Fruit fly (Drosophila melanogaster) whole organism, prepupa: ENCODE results near the gene PGRP-LD.

Experiments
- Blimp-1 ChIP-seq: fragments of 200-800 bp; sonication (Bioruptor generic); optimal IDR thresholded peaks from 3 replicates; lab custom pipeline; 2017; ENCODE audit warnings: missing biosample characterization, missing genetic modification characterization, mild to moderate bottlenecking, moderate library complexity, missing genetic modification reagents
- CG10631 ChIP-seq: fragments of 200-800 bp; sonication (Bioruptor generic); optimal IDR thresholded peaks from 2 replicates; lab custom pipeline; 2016; ENCODE audit warnings: missing biosample characterization, missing genetic modification characterization
- CG10669 ChIP-seq: fragments of 200-800 bp; sonication (Bioruptor generic); optimal IDR thresholded peaks from 3 replicates; lab custom pipeline; 2018; ENCODE audit warnings: missing biosample characterization, mild to moderate bottlenecking, missing genetic modification characterization, moderate library complexity
- CG11294 ChIP-seq: fragments of 200-800 bp; sonication (Bioruptor generic); IDR thresholded peaks from 2 replicates; pipeline ENCODE4 v1.3.6; 2022; ENCODE audit warnings: missing biosample characterization, missing genetic modification characterization
- CG11762 ChIP-seq: fragments of 200-800 bp; sonication (Bioruptor generic); optimal IDR thresholded peaks from 3 replicates; lab custom pipeline; 2016; ENCODE audit warnings: missing biosample characterization, missing genetic modification characterization; ENCODE audit not compliant: insufficient read depth
- CG11902 ChIP-seq: fragments of 200-800 bp; sonication (Bioruptor generic); optimal IDR thresholded peaks from 3 replicates; lab custom pipeline; 2016; ENCODE audit warnings: missing biosample characterization, missing genetic modification characterization
- CG15336 ChIP-seq: fragments of 200-800 bp; sonication (Bioruptor generic); IDR thresholded peaks from 2 replicates; pipeline ENCODE4 v1.3.6; 2022; ENCODE audit warnings: missing biosample characterization, missing genetic modification characterization
- CG1621 ChIP-seq: fragments of 200-800 bp; sonication (Bioruptor generic); optimal IDR thresholded peaks from 3 replicates; lab custom pipeline; 2018; ENCODE audit warnings: missing biosample characterization, mild to moderate bottlenecking, missing genetic modification characterization
- CG16779 ChIP-seq: fragments of 200-800 bp; sonication (Bioruptor generic); optimal IDR thresholded peaks from 3 replicates; lab custom pipeline; 2017; ENCODE audit warnings: missing biosample characterization, mild to moderate bottlenecking, missing genetic modification characterization
- CG3032 ChIP-seq: fragments of 200-800 bp; optimal IDR thresholded peaks from 2 replicates; lab custom pipeline; 2019; ENCODE audit warnings: missing biosample characterization, mild to moderate bottlenecking, missing genetic modification characterization, moderate library complexity
- CG31627 ChIP-seq: fragments of 200-800 bp; sonication (Bioruptor generic); optimal IDR thresholded peaks from 3 replicates; lab custom pipeline; 2016; ENCODE audit warnings: missing biosample characterization, missing genetic modification characterization
- CG34406 ChIP-seq: fragments of 200-800 bp; sonication (Bioruptor generic); optimal IDR thresholded peaks from 3 replicates; lab custom pipeline; 2016; ENCODE audit warnings: missing biosample characterization, missing genetic modification characterization
- CG3919 ChIP-seq: fragments of 200-800 bp; sonication (Bioruptor generic); optimal IDR thresholded peaks from 3 replicates; lab custom pipeline; 2016; ENCODE audit warnings: missing biosample characterization, missing genetic modification characterization
- CG6163 ChIP-seq: fragments of 200-800 bp; sonication (Bioruptor generic); IDR thresholded peaks from 3 replicates; pipeline ENCODE4 v1.3.6; 2022; ENCODE audit warnings: missing biosample characterization, missing genetic modification characterization
- CG6792 ChIP-seq: fragments of 200-800 bp; sonication (Bioruptor generic); optimal IDR thresholded peaks from 3 replicates; lab custom pipeline; 2016; ENCODE audit warnings: missing biosample characterization, missing genetic modification characterization
- CG6808 ChIP-seq: fragments of 200-800 bp; sonication (Bioruptor generic); optimal IDR thresholded peaks from 3 replicates; lab custom pipeline; 2017; ENCODE audit warnings: missing biosample characterization, missing genetic modification characterization, mild to moderate bottlenecking, moderate library complexity, missing genetic modification reagents
- CG6854 ChIP-seq: fragments of 200-800 bp; sonication (Bioruptor generic); optimal IDR thresholded peaks from 2 replicates; lab custom pipeline; 2017; ENCODE audit warnings: missing biosample characterization, mild to moderate bottlenecking, missing genetic modification characterization
- CG7368 ChIP-seq: fragments of 200-800 bp; sonication (Bioruptor generic); optimal IDR thresholded peaks from 3 replicates; lab custom pipeline; 2016; ENCODE audit warnings: missing biosample characterization, missing genetic modification characterization
- CG8319 ChIP-seq: fragments of 200-800 bp; sonication (Bioruptor generic); optimal IDR thresholded peaks from 3 replicates; lab custom pipeline; 2016; ENCODE audit warnings: missing biosample characterization, missing genetic modification characterization
- CG9139 ChIP-seq: fragments of 200-800 bp; sonication (Bioruptor generic); optimal IDR thresholded peaks from 3 replicates; lab custom pipeline; 2017; ENCODE audit warnings: missing biosample characterization, mild to moderate bottlenecking, missing genetic modification characterization
- Eip75B ChIP-seq: fragments of 200-800 bp; sonication (Bioruptor generic); optimal IDR thresholded peaks from 3 replicates; lab custom pipeline; 2016; ENCODE audit warnings: missing biosample characterization, missing genetic modification characterization
- Eip78C ChIP-seq: fragments of 200-800 bp; sonication (Bioruptor generic); peaks from one replicate; lab custom pipeline; 2016; ENCODE audit warnings: missing biosample characterization, missing genetic modification characterization
- Eip93F ChIP-seq: fragments of 200-800 bp; sonication (Bioruptor generic); optimal IDR thresholded peaks from 2 replicates; lab custom pipeline; 2016; ENCODE audit warnings: missing biosample characterization, mild to moderate bottlenecking, missing genetic modification characterization
- Ets21C ChIP-seq: fragments of 200-800 bp; sonication (Bioruptor generic); optimal IDR thresholded peaks from 3 replicates; lab custom pipeline; 2016; ENCODE audit warnings: missing biosample characterization, missing genetic modification characterization
- Ets96B ChIP-seq: fragments of 200-800 bp; optimal IDR thresholded peaks from 2 replicates; lab custom pipeline; 2019; ENCODE audit warnings: missing biosample characterization, mild to moderate bottlenecking, missing genetic modification characterization, moderate library complexity
- Gug ChIP-seq: fragments of 200-800 bp; sonication (Bioruptor generic); IDR thresholded peaks from 2 replicates; pipeline ENCODE4 v1.3.6; 2022; ENCODE audit warnings: missing biosample characterization, missing genetic modification characterization
- Hr38 ChIP-seq: sonication (Bioruptor generic); optimal IDR thresholded peaks from 2 replicates; lab custom pipeline; 2016; ENCODE audit warnings: missing biosample characterization, missing genetic modification characterization
- Hr4 ChIP-seq: fragments of 200-800 bp; sonication (Bioruptor generic); optimal IDR thresholded peaks from 3 replicates; lab custom pipeline; 2016; ENCODE audit warnings: missing biosample characterization, missing genetic modification characterization
- Lpt ChIP-seq: fragments of 200-800 bp; sonication (Bioruptor generic); optimal IDR thresholded peaks from 3 replicates; lab custom pipeline; 2016; ENCODE audit warnings: missing biosample characterization, missing genetic modification characterization
- Met ChIP-seq: fragments of 200-800 bp; sonication (Bioruptor generic); optimal IDR thresholded peaks from 3 replicates; lab custom pipeline; 2016; ENCODE audit warnings: missing biosample characterization, missing genetic modification characterization
- Sox102F ChIP-seq: fragments of 200-800 bp; sonication (Bioruptor generic); optimal IDR thresholded peaks from 2 replicates; lab custom pipeline; 2016; ENCODE audit warnings: missing biosample characterization, mild to moderate bottlenecking, missing genetic modification characterization
- Sox14 ChIP-seq: fragments of 200-800 bp; sonication (Bioruptor generic); optimal IDR thresholded peaks from 3 replicates; lab custom pipeline; 2016; ENCODE audit warnings: missing biosample characterization, missing genetic modification characterization
- Sox15 ChIP-seq: fragments of 200-800 bp; sonication (Bioruptor generic); optimal IDR thresholded peaks from 3 replicates; lab custom pipeline; 2016; ENCODE audit warnings: missing biosample characterization, missing genetic modification characterization
- achi ChIP-seq: fragments of 200-800 bp; sonication (Bioruptor generic); optimal IDR thresholded peaks from 3 replicates; lab custom pipeline; 2016; ENCODE audit warnings: missing biosample characterization, missing genetic modification characterization
- acj6 ChIP-seq: fragments of 200-800 bp; sonication (Bioruptor generic); optimal IDR thresholded peaks from 3 replicates; lab custom pipeline; 2016; ENCODE audit warnings: missing biosample characterization, missing genetic modification characterization
- cyc ChIP-seq: fragments of 200-800 bp; sonication (Bioruptor generic); optimal IDR thresholded peaks from 3 replicates; lab custom pipeline; 2016; ENCODE audit warnings: missing biosample characterization, missing genetic modification characterization
- dac ChIP-seq: fragments of 200-800 bp; sonication (Bioruptor generic); optimal IDR thresholded peaks from 2 replicates; lab custom pipeline; 2017; ENCODE audit warnings: missing biosample characterization, mild to moderate bottlenecking, missing genetic modification characterization
- dsx ChIP-seq: fragments of 200-800 bp; optimal IDR thresholded peaks from 3 replicates; lab custom pipeline; 2019; ENCODE audit warnings: missing biosample characterization, mild to moderate bottlenecking, missing genetic modification characterization, moderate library complexity; ENCODE audit not compliant: poor library complexity, severe bottlenecking
- eg ChIP-seq: fragments of 200-800 bp; sonication (Bioruptor generic); IDR thresholded peaks from 3 replicates; pipeline ENCODE4 v1.3.6; 2022; ENCODE audit warnings: missing biosample characterization, missing genetic modification characterization
- esn ChIP-seq: fragments of 200-800 bp; sonication (Bioruptor generic); optimal IDR thresholded peaks from 2 replicates; lab custom pipeline; 2016; ENCODE audit warnings: missing biosample characterization, mild to moderate bottlenecking, missing genetic modification characterization, moderate library complexity
- fd59A ChIP-seq: fragments of 200-800 bp; sonication (Bioruptor generic); optimal IDR thresholded peaks from 2 replicates; lab custom pipeline; 2017; ENCODE audit warnings: missing biosample characterization, mild to moderate bottlenecking, missing genetic modification characterization, missing genetic modification reagents
- fkh ChIP-seq: fragments of 200-800 bp; sonication (Bioruptor generic); optimal IDR thresholded peaks from 3 replicates; lab custom pipeline; 2017; ENCODE audit warnings: missing biosample characterization, mild to moderate bottlenecking, missing genetic modification characterization, moderate library complexity
- lz ChIP-seq: fragments of 200-800 bp; sonication (Bioruptor generic); optimal IDR thresholded peaks from 3 replicates; lab custom pipeline; 2016; ENCODE audit warnings: missing biosample characterization, missing genetic modification characterization
- net ChIP-seq: fragments of 200-800 bp; sonication (Bioruptor generic); optimal IDR thresholded peaks from 3 replicates; lab custom pipeline; 2016; ENCODE audit warnings: missing biosample characterization, missing genetic modification characterization
- pdm3 ChIP-seq: fragments of 200-800 bp; sonication (Bioruptor generic); optimal IDR thresholded peaks from 3 replicates; lab custom pipeline; 2016; ENCODE audit warnings: missing biosample characterization, missing genetic modification characterization
- salr ChIP-seq, 2 experiments: fragments of 200-800 bp; sonication (Bioruptor generic); optimal IDR thresholded peaks; 3 replicates each; lab custom pipeline; 2016 to 2018; ENCODE audit warnings: missing biosample characterization in 2 of 2, missing genetic modification characterization in 2 of 2, mild to moderate bottlenecking in 1 of 2
- spab ChIP-seq: fragments of 200-800 bp; sonication (Bioruptor generic); optimal IDR thresholded peaks from 2 replicates; lab custom pipeline; 2017; ENCODE audit warnings: missing biosample characterization, mild to moderate bottlenecking, missing genetic modification characterization, missing genetic modification reagents
- topi ChIP-seq: fragments of 200-800 bp; sonication (Bioruptor generic); optimal IDR thresholded peaks from 3 replicates; lab custom pipeline; 2016; ENCODE audit warnings: missing biosample characterization, missing genetic modification characterization
- vri ChIP-seq: fragments of 200-800 bp; sonication (Bioruptor generic); optimal IDR thresholded peaks from 3 replicates; lab custom pipeline; 2016; ENCODE audit warnings: missing biosample characterization, mild to moderate bottlenecking, missing genetic modification characterization

Gene PGRP-LD

DNA sequence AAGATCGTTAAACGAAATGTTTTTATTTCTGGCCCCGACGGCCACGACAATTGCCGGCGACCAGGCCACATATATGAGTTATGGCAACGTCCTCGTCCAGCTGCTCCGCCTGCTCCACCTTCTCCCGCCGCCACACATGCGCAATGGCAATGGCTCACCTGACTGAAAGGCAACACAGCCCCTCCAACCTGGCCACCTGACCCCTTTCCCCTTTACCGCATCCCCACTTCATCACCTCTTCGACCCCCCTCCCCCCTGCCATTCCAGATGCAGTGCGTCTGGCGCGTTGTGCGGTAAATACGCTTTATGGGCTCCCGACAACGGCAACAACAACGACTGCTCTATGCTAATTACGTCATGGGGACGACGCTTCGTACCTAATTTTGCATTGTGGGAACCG is 53.9 kb downstream of the PGRP-LD start:
- TF ChIP-seq pdm3: no peak
- TF ChIP-seq Ets96B (tag; lab: Kevin White, UChicago): no peak
- no peak for TF ChIP-seq CG9139 (GFP tag; lab: Kevin White, UChicago)
- no peak for TF ChIP-seq CG3032
- peak; percentile 47; the same call in 1 of the 3 replicates for TF ChIP-seq eg (GFP tag; lab: Robert Waterston, UW)
- no peak for TF ChIP-seq Ets21C
- no peak for TF ChIP-seq CG6808 (GFP tag; lab: Kevin White, UChicago)
- TF ChIP-seq CG6792 (GFP tag; lab: Kevin White, UChicago): no peak

DNA sequence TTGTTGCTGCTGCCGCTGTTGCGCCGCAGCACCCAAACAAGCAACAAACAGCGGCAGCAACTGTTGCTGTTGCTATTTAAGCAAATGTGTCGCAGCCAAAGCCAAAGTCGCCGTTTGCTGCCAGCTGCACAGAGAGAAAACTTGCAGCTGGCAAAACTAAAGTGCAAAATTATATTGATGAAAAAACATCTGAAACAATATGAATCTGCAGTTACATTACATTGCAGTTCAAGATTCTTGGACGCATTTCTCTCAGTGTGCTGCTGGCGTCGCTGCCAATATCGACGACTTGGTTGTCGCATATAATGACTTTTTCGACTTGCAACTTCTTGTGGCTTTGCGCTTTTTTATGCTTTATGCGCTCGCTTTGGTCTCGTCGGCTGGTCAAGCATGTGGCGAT is 54.4 kb downstream of the PGRP-LD start:
- TF ChIP-seq fkh (GFP tag; lab: Kevin White, UChicago) (no peak), CG7368 (peak; percentile 84), Sox14 (GFP tag; lab: Kevin White, UChicago) (peak; percentile 89), CG11902 (GFP tag; lab: Kevin White, UChicago) (peak; percentile 33), lz (GFP tag; lab: Kevin White, UChicago) (peak; percentile 59), pdm3 (peak; percentile 91), achi (GFP tag; lab: Kevin White, UChicago) (peak; percentile 87), eg (GFP tag; lab: Robert Waterston, UW) (peak; percentile 98), Ets96B (tag; lab: Kevin White, UChicago) (peak; percentile 77), CG1621 (peak; percentile 67), Sox15 (GFP tag; lab: Kevin White, UChicago) (peak; percentile 46), dac (GFP tag; lab: Kevin White, UChicago) (peak; percentile 90), net (GFP tag; lab: Kevin White, UChicago) (peak; percentile 88), salr (GFP tag; optimal IDR thresholded peaks at IDR 0.05; lab: Kevin White, UChicago) (peak; percentile 67 to 92), cyc (GFP tag; lab: Kevin White, UChicago) (peak; percentile 67), spab (peak; percentile 80), CG3032 (peak; percentile 77), dsx (GFP tag; lab: Kevin White, UChicago) (peak; percentile 73), Sox102F (GFP tag; lab: Kevin White, UChicago) (peak; percentile 34), CG9139 (GFP tag; lab: Kevin White, UChicago) (no peak), CG10631 (peak; percentile 87), fd59A (peak; percentile 77), Blimp-1 (no peak), esn (GFP tag; lab: Kevin White, UChicago) (peak; percentile 59), Hr38 (GFP tag; lab: Kevin White, UChicago) (peak; percentile 91), Eip78C (GFP tag; lab: Kevin White, UChicago) (peak; percentile 95), CG16779 (tag; lab: Kevin White, UChicago) (peak; percentile 70), Ets21C (peak; percentile 0), Gug (GFP tag; lab: Robert Waterston, UW) (peak; percentile 95), CG6792 (GFP tag; lab: Kevin White, UChicago) (peak; percentile 74), vri (GFP tag; lab: Kevin White, UChicago) (peak; percentile 17), CG15336 (peak; percentile 96), acj6 (GFP tag; lab: Kevin White, UChicago) (peak; percentile 85), Eip93F (GFP tag; lab: Kevin White, UChicago) (no peak), Hr4 (GFP tag; lab: Kevin White, UChicago) (peak; percentile 97), CG3919 (peak; percentile 89), CG6808 (GFP tag; lab: Kevin White, UChicago) (peak; percentile 71), CG31627 (peak; percentile 71), CG8319 (GFP tag; lab: Kevin White, UChicago) (peak; percentile 51), CG6854 (GFP tag; lab: Kevin White, UChicago) (no peak), CG10669 (GFP tag; lab: Kevin White, UChicago) (peak; percentile 80), Met (GFP tag; lab: Kevin White, UChicago) (peak; percentile 63), topi (GFP tag; lab: Kevin White, UChicago) (peak; percentile 62), Lpt (GFP tag; lab: Kevin White, UChicago) (peak; percentile 94), CG6163 (GFP tag; lab: Robert Waterston, UW) (peak; percentile 97), CG11762 (GFP tag; lab: Kevin White, UChicago) (peak; percentile 79), CG11294 (GFP tag; lab: Robert Waterston, UW) (peak; percentile 90), CG34406 (GFP tag; lab: Kevin White, UChicago) (peak; percentile 64), Eip75B (GFP tag; lab: Kevin White, UChicago) (peak; percentile 79)
